Fruit fly (Drosophila melanogaster) whole organism, pupa: ENCODE results near the gene CG9624.

Source experiments
- CG15710 ChIP-seq: fragments of 200-800 bp; sonication (Bioruptor generic); optimal IDR thresholded peaks from 2 replicates; lab custom pipeline; 2018; ENCODE audit warnings: missing biosample characterization, mild to moderate bottlenecking, missing genetic modification characterization, moderate library complexity
- CG4496 ChIP-seq: fragments of 200-800 bp; sonication (Bioruptor generic); IDR thresholded peaks from 3 replicates; pipeline ENCODE4 v1.3.6; 2022; ENCODE audit warnings: missing biosample characterization, missing genetic modification characterization
- CG8301 ChIP-seq: fragments of 200-800 bp; sonication (Bioruptor generic); optimal IDR thresholded peaks from 2 replicates; lab custom pipeline; 2018; ENCODE audit warnings: missing biosample characterization, mild to moderate bottlenecking, missing genetic modification characterization
- Ets98B ChIP-seq: fragments of 200-800 bp; sonication (Bioruptor generic); IDR thresholded peaks from 2 replicates; pipeline ENCODE4 v1.3.6; 2022; ENCODE audit warnings: missing biosample characterization, missing genetic modification characterization
- Snoo ChIP-seq: fragments of 200-800 bp; sonication (Bioruptor generic); optimal IDR thresholded peaks from 3 replicates; lab custom pipeline; 2017; ENCODE audit warnings: missing biosample characterization, mild to moderate bottlenecking, missing genetic modification characterization, inconsistent platforms

DNA sequence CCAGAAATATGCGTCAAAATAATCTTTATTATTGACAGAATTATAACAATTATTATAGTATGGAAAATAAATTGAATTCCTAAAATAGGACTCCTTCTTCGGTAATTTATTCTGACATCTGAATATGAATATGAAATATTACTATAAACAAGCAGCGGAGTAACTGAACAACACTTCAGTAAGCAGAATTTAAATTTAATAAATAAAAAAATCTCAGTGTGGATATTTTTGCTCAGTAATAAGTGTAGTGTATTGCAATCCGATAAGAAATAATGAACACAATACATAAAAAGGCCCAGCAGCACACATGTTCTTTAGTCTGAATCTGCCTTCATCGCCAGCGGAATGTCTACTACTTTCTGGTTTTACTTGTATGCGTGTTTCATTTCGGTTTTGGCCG, 26.9 kb upstream of the CG9624 start, which contains the start of gene CG43179:
- no peak for TF ChIP-seq Snoo (tag; lab: Kevin White, UChicago)
- no peak for TF ChIP-seq CG4496 (GFP tag; lab: Robert Waterston, UW)
- no peak for TF ChIP-seq CG8301 (tag; lab: Kevin White, UChicago)
- no peak for TF ChIP-seq CG15710
- no peak for TF ChIP-seq Ets98B
